Worm (Caenorhabditis elegans) whole organism, L1 larva: ENCODE data around the gene ttr-29.

Source experiments
- ceh-82 ChIP-seq, 3 experiments: fragments of 150-350 bp in 1 of 3; sonication (generic microtip) in 2 of 3; optimal IDR thresholded peaks; 2 replicates each; lab custom pipeline; 2014 to 2017; ENCODE audit warnings: missing biosample characterization in 3 of 3, missing genetic modification characterization in 3 of 3
- lir-3 ChIP-seq: sonication (generic microtip); optimal IDR thresholded peaks from 2 replicates; lab custom pipeline; 2016; ENCODE audit warnings: mild to moderate bottlenecking, missing genetic modification characterization, moderate library complexity, missing compliant biosample characterization; ENCODE audit not compliant: poor library complexity
- mdl-1 ChIP-seq, 2 experiments: fragments of 150-350 bp; optimal IDR thresholded peaks; 2 replicates each; lab custom pipeline; 2014 to 2017; ENCODE audit warnings: missing biosample characterization in 2 of 2, missing genetic modification characterization in 2 of 2, inconsistent platforms in 1 of 2
- zag-1 ChIP-seq: fragments of 150-350 bp; optimal IDR thresholded peaks from 2 replicates; lab custom pipeline; 2014; ENCODE audit warnings: missing biosample characterization, missing genetic modification characterization

- TF ChIP-seq ceh-82 (tag; optimal IDR thresholded peaks at IDR 0.05; lab: Kevin White, UChicago) (no peak), mdl-1 (tag; optimal IDR thresholded peaks at IDR 0.05; lab: Kevin White, UChicago) (no peak), zag-1 (tag; lab: Kevin White, UChicago) (no peak), lir-3 (tag; lab: Kevin White, UChicago) (no peak)
Observed at ce11 chrV:12876708-12877107, 29.9 kb downstream of the ttr-29 start.
